Worm (Caenorhabditis elegans): ENCODE data around the gene nsun-1.

The nsun-1 gene

DNA sequence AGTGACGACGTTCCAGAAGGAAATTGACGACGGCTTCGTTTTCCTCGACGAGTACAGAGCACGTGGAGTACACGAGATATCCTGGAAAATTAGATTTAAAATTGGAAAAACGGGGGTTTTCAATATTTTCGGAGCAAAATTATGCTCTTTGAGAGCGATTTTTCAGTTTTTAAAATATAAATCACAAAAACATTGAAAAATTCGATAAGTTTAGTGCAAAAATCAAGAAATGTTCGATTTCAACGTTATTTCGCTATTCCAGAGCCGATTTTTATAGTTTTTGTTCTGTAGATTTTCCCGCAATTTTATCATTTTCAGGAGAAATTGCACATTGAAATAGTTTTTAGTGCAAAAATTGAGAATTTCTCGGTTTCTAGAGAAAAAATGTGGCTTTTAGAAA lies 2.5 kb downstream of the nsun-1 start, which contains the start of gene W07E6.5:
Gene W07E6.5 (plus strand): TSS at position 301 of the 400 bp plus-strand sequence.
- TF ChIP-seq mep-1 (tag; optimal IDR thresholded peaks at IDR 0.05) (no peak), rnt-1 (tag; optimal IDR thresholded peaks at IDR 0.05) (no peak), nhr-19 (GFP tag; conservative IDR thresholded peaks at IDR 0.05) (no peak), nhr-84 (tag; optimal IDR thresholded peaks at IDR 0.05) (no peak), ceh-88 (GFP tag; IDR thresholded peaks at IDR 0.05) (no peak), efl-1 (optimal IDR thresholded peaks at IDR 0.05) (no peak), efl-1 (GFP tag; optimal IDR thresholded peaks at IDR 0.05 in 1 of 2) (no peak), pag-3 (tag; optimal IDR thresholded peaks at IDR 0.05; ENCODE audit: borderline replicate concordance, insufficient read depth) (no peak), aha-1 (tag; optimal IDR thresholded peaks at IDR 0.05) (no peak), elt-3 (tag; optimal IDR thresholded peaks at IDR 0.05) (no peak), nhr-71 (tag; optimal IDR thresholded peaks at IDR 0.05) (no peak), unc-62 (GFP tag; optimal IDR thresholded peaks at IDR 0.05) (no peak)

DNA sequence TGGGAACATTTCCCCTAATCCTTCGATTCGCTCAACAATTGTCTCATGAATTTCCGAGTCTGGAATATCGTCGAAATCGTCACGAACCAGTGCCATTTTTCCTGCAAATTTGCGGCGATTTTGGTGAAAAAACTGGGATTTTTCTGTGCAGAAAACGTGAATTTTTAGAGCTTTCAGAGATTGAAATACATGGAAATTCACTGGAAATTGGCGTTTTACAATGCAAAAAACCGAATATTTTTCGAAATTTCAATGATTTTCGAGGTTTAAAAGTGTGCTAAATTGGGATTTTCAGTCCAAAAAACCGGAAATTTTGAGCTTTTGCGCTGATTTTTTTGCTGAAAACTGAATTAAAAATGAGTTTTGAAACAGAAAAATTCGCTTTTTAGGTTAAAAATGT lies 5.4 kb downstream of the nsun-1 start, which contains the start of gene tomm-22:
Gene tomm-22 (minus strand): TSS at position 101 of the 400 bp plus-strand sequence.
- no peak for TF ChIP-seq lin-14 (GFP tag; optimal IDR thresholded peaks at IDR 0.05)
- no peak for TF ChIP-seq efl-1 (optimal IDR thresholded peaks at IDR 0.05)
- TF ChIP-seq efl-1 (GFP tag; optimal IDR thresholded peaks at IDR 0.05 in 1 of 2) = peak in 1 of 2 experiments; percentile 27

DNA sequence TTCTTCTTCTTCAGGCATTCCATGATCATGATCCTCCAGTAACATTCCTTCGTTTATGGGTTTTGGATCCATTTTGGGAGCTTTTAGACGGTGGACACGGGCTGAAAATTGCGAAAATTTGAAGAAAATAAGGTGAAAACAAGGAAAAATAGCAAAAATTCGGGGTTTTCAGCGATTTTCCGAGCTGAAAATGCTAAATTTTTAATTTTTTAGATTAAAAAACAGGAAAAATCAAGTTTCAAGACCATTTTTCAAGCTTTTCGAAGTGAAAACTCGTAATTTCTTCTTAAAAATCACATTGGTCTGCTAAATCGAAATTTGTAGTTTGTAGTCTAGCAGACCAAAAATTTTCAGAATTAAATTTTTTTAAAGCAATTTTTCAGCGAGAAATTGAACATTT lies 8.5 kb downstream of the nsun-1 start, which contains the start of gene nfyb-1:
Gene nfyb-1 (minus strand): TSS at position 101 of the 400 bp plus-strand sequence.
- TF ChIP-seq ztf-4 (tag; optimal IDR thresholded peaks at IDR 0.05) (no peak), nhr-20 (tag; optimal IDR thresholded peaks at IDR 0.05) (no peak), sptf-1 (tag; optimal IDR thresholded peaks at IDR 0.05) (no peak), lin-14 (GFP tag; optimal IDR thresholded peaks at IDR 0.05) (no peak), ceh-88 (GFP tag; IDR thresholded peaks at IDR 0.05) (no peak), hpl-2 (GFP tag; optimal IDR thresholded peaks at IDR 0.05) (no peak), nhr-47 (tag; optimal IDR thresholded peaks at IDR 0.05) (no peak), xbp-1 (tag; optimal IDR thresholded peaks at IDR 0.05) (no peak), pax-3 (tag; optimal IDR thresholded peaks at IDR 0.05) (no peak), fkh-4 (tag; optimal IDR thresholded peaks at IDR 0.05; ENCODE audit: borderline replicate concordance) (no peak), snpc-4 (tag; optimal IDR thresholded peaks at IDR 0.05) (no peak)

DNA sequence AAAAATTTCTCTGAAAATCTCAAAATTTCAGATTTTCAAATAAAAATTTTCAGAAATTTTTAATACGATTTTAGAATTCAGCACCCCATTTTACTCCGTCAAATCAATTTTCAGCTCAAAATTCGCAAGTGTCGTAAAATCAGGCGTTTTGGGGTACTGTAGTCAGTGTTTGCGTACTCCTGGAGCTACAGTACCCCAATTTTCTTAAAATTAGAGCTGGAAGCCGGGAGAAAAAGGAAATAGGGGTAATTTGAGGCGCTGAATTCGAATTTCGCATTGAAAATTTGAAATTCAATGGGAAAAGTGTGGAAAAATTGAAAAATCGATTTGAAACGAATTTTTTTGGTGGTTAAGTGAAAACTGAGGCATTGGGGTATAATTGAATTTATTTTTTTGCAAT lies 14.4 kb downstream of the nsun-1 start:
- TF ChIP-seq pax-3 (tag; optimal IDR thresholded peaks at IDR 0.05) = no peak
- TF ChIP-seq nhr-20 (tag; optimal IDR thresholded peaks at IDR 0.05) = no peak
- TF ChIP-seq mef-2 (tag; optimal IDR thresholded peaks at IDR 0.05) = no peak
- no peak for TF ChIP-seq hlh-17 (GFP tag; optimal IDR thresholded peaks at IDR 0.05; ENCODE audit: borderline replicate concordance)
- TF ChIP-seq F16B12.6 (tag; optimal IDR thresholded peaks at IDR 0.05) = no peak
- no peak for TF ChIP-seq nhr-12 (tag; optimal IDR thresholded peaks at IDR 0.05)
- no peak for TF ChIP-seq unc-30 (tag; optimal IDR thresholded peaks at IDR 0.05)
- no peak for TF ChIP-seq efl-1 (optimal IDR thresholded peaks at IDR 0.05)
- TF ChIP-seq efl-1 (GFP tag; optimal IDR thresholded peaks at IDR 0.05 in 1 of 2) = peak in 1 of 2 experiments; percentile 65
- TF ChIP-seq lsy-2 (tag; optimal IDR thresholded peaks at IDR 0.05) = peak; percentile 21 to 69

DNA sequence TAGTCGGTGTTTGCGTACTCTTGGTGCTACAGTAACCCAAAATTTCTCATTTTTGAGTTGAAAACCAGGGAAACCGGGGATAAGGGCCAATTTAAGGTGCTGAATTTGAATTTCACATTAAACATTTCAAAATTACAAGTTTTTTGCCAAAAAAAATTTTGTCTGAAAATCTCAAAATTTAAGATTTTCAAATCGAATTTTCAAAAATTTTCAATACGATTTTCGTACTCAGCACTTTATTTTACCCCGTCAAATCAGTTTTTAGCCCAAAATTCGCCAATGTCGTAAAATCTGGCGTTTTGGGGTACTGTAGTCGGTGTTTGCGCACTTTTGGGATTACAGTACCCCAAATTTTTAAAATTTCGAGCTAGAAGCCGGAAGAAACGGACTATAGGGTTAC lies 14.9 kb downstream of the nsun-1 start, which contains the start of gene W10D9.3:
Gene W10D9.3 (minus strand): TSS at position 101 of the 400 bp plus-strand sequence.
- TF ChIP-seq nhr-85 (tag) (no peak), Y116A8C.19 (tag; optimal IDR thresholded peaks at IDR 0.05; ENCODE audit: borderline replicate concordance) (no peak), mep-1 (tag; optimal IDR thresholded peaks at IDR 0.05) (no peak)

DNA sequence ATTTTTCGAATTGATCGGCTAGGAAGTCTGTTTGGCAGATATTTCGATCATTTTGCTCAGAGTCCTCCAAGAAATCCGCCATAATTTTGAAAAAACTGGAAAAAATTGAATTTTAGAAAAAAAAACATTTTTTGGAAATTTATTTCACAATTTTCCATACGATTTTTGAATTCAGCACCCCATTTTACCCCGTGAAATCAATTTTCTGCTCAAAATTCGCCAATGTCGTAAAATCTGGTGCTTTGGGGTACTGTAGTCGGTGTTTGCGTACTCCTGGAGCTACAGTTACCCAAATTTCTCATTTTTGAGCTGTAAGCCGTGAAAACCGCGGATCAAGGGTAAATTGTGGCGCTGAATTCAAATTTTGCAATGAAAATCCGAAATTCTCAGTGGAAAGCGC lies 17.9 kb downstream of the nsun-1 start, which contains the start of gene gvd-1:
Gene gvd-1 (minus strand): TSS at position 101 of the 400 bp plus-strand sequence.
- TF ChIP-seq lsy-2 (tag; optimal IDR thresholded peaks at IDR 0.05) (peak in 1 of 2 experiments; percentile 10), ceh-90 (tag; optimal IDR thresholded peaks at IDR 0.05) (no peak), nhr-85 (tag) (peak; percentile 63)

Data from whole organism, L1 larva.